Fruit fly (Drosophila melanogaster) whole organism, adult: ENCODE measurements around the gene CG34331.
A peak's percentile ranks its signal among the peaks of the same experiment; 100 is the strongest.

Source experiments
- CG11617 ChIP-seq: fragments of 200-800 bp; sonication (Bioruptor generic); optimal IDR thresholded peaks from 2 replicates; lab custom pipeline; 2017; ENCODE audit warnings: mild to moderate bottlenecking, missing biosample characterization, missing genetic modification reagents, missing genetic modification characterization
- CG1620 ChIP-seq: fragments of 200-800 bp; sonication (Bioruptor generic); optimal IDR thresholded peaks from 2 replicates; lab custom pipeline; 2016; ENCODE audit warnings: missing biosample characterization, missing genetic modification characterization
- CG33017 ChIP-seq: fragments of 200-800 bp; sonication (Bioruptor generic); optimal IDR thresholded peaks from 2 replicates; lab custom pipeline; 2018; ENCODE audit warnings: missing biosample characterization, mild to moderate bottlenecking, missing genetic modification characterization, moderate library complexity
- CG7101 ChIP-seq: fragments of 200-800 bp; sonication (Bioruptor generic); optimal IDR thresholded peaks from 2 replicates; lab custom pipeline; 2018; ENCODE audit warnings: missing biosample characterization, mild to moderate bottlenecking, missing genetic modification characterization, moderate library complexity
- cic ChIP-seq: fragments of 200-800 bp; sonication (Bioruptor generic); optimal IDR thresholded peaks from 2 replicates; lab custom pipeline; 2017; ENCODE audit warnings: missing biosample characterization, mild to moderate bottlenecking, missing genetic modification characterization, moderate library complexity
- cnc ChIP-seq, 2 experiments: fragments of >200 bp; optimal IDR thresholded peaks; 2 replicates each; lab custom pipeline; 2017
- ovo ChIP-seq: fragments of 200-800 bp; sonication (Bioruptor generic); optimal IDR thresholded peaks from 2 replicates; lab custom pipeline; 2016; ENCODE audit warnings: missing biosample characterization, missing genetic modification characterization
- pad ChIP-seq: fragments of 200-800 bp; sonication (Bioruptor generic); optimal IDR thresholded peaks from 3 replicates; lab custom pipeline; 2017; ENCODE audit warnings: missing biosample characterization, missing genetic modification characterization, mild to moderate bottlenecking, moderate library complexity, missing genetic modification reagents
- toe ChIP-seq: fragments of 200-800 bp; sonication (Bioruptor generic); optimal IDR thresholded peaks from 2 replicates; lab custom pipeline; 2016; ENCODE audit warnings: missing biosample characterization, missing genetic modification characterization

DNA sequence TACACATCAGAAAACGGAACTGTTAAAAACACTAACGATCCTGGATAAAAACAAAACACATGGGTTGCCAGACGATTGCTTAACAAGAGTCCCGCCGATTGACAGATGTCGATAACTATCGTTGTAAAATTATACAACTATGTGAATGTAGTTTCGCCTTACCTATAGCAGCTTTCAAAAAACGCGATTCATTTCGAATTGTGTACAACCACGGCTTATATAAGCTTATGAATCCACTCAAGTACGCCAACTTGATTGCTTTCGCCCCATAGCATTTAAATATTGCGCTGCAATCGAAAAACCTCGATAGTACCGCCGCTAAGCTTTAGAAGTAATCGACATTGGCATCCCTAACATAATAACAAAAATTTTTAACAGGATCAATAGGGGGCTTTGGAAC, 47.6 kb downstream of the CG34331 start, which contains the start of the genes CG9581 and CG9578:
- peak; percentile 25 for TF ChIP-seq CG7101
- no peak for TF ChIP-seq CG33017
- TF ChIP-seq ovo: peak; percentile 22
- no peak for TF ChIP-seq cic (GFP tag; lab: Kevin White, UChicago)
- peak; percentile 35 for TF ChIP-seq CG11617 (GFP tag; lab: Kevin White, UChicago)
- TF ChIP-seq pad: no peak
- peak; percentile 60 for TF ChIP-seq CG1620 (GFP tag; lab: Kevin White, UChicago)
- peak; percentile 76 for TF ChIP-seq toe (GFP tag; lab: Kevin White, UChicago)
- TF ChIP-seq cnc (optimal IDR thresholded peaks at IDR 0.05; lab: Kevin White, UChicago): no peak
